Fruit fly (Drosophila melanogaster) whole organism, embryonic: Measurements from ENCODE around the gene CG4004.
A peak's percentile ranks its signal among the peaks of the same experiment; 100 is the strongest.

Experiments used
- CG14050 ChIP-seq: fragments of 200-800 bp; sonication (Bioruptor generic); IDR thresholded peaks from 3 replicates; pipeline ENCODE4 v1.3.6; 2022; ENCODE audit warnings: missing biosample characterization, missing genetic modification characterization
- CG34376 ChIP-seq: fragments of 200-800 bp; sonication (Bioruptor generic); optimal IDR thresholded peaks from 2 replicates; lab custom pipeline; 2018; ENCODE audit warnings: missing biosample characterization, mild to moderate bottlenecking, missing genetic modification characterization
- CG3847 ChIP-seq: fragments of 200-800 bp; sonication (Bioruptor generic); IDR thresholded peaks from 2 replicates; pipeline ENCODE4 v1.3.6; 2022; ENCODE audit warnings: missing biosample characterization, missing genetic modification characterization
- H2.0 ChIP-seq: fragments of 200-800 bp; sonication (Bioruptor generic); IDR thresholded peaks from 2 replicates; pipeline ENCODE4 v1.3.6; 2022; ENCODE audit warnings: missing biosample characterization, missing genetic modification characterization
- br ChIP-seq: fragments of >200 bp; optimal IDR thresholded peaks from 2 replicates; lab custom pipeline; 2017
- croc ChIP-seq: fragments of 200-800 bp; sonication (Bioruptor generic); conservative IDR thresholded peaks from 3 replicates; pipeline ENCODE4 v1.3.6; 2022; ENCODE audit warnings: missing biosample characterization, missing genetic modification characterization
- hb ChIP-seq: fragments of 200-800 bp; sonication (Bioruptor generic); IDR thresholded peaks from 3 replicates; pipeline ENCODE4 v1.3.6; 2022; ENCODE audit warnings: missing biosample characterization, missing genetic modification characterization; ENCODE audit not compliant: partially characterized antibody
- row ChIP-seq: fragments of 200-800 bp; sonication (Bioruptor generic); IDR thresholded peaks from 3 replicates; pipeline ENCODE4 v1.3.6; 2022; ENCODE audit warnings: missing biosample characterization, missing genetic modification characterization

DNA sequence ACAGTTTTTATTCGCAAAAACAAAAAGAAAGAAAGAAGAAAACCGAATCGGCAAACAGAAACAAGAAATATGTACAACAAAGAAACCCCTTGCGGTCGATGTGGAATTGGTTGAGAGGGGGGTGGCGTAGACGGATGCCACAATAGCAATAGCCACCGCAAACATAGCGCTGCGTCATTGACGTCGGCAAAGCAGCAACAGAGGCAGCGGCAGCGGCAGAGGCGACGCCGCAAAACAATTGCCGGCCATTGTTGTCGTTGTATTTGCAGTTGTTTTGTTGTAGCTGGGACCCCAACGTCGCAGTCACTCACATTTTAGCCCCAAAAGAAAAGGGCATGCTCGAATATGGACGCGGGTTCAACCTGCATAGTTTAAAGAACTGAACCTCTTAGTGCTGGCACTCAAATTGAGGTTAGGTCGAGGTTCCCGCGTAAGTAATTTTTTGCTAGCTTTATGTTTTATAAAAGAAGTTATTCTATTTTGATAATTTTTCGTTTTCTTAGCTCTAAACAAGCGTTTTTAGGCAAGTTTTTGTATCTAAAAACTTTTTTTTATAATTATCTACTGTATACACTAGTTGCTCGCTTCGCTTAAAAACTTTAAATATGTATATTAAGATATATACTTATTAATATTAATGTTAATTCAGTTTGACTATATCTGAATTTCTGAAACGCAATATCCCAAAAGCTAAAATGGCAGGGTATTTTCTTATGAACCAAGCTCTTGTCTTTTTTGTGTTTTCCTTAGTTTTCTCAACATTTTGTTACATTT, 11.8 kb downstream of the CG4004 start:
- no peak for TF ChIP-seq hb (GFP tag; lab: Robert Waterston, UW)
- TF ChIP-seq br = no peak
- TF ChIP-seq croc (GFP tag; lab: Robert Waterston, UW) = peak; percentile 53; the same call in 2 of the 3 replicates
- peak; percentile 83 for TF ChIP-seq CG3847
- TF ChIP-seq CG14050 (GFP tag; lab: Robert Waterston, UW) = peak; percentile 33; the same call in 1 of the 3 replicates
- TF ChIP-seq CG34376 (GFP tag; lab: Kevin White, UChicago) = no peak
- TF ChIP-seq row (GFP tag; lab: Robert Waterston, UW) = peak; percentile 72
- TF ChIP-seq H2.0 (GFP tag; lab: Robert Waterston, UW) = peak; percentile 58
